Worm (Caenorhabditis elegans) whole organism, L2 larva: Measurements from ENCODE around the gene R05H5.3.
A peak's percentile ranks its signal among the peaks of the same experiment; 100 is the strongest.

Source experiments
- C34F6.9 ChIP-seq: fragments of 150-350 bp; optimal IDR thresholded peaks from 2 replicates; lab custom pipeline; 2014; ENCODE audit warnings: missing biosample characterization, missing genetic modification characterization
- F13H6.1 ChIP-seq: sonication (generic microtip); optimal IDR thresholded peaks from 2 replicates; lab custom pipeline; 2016; ENCODE audit warnings: missing genetic modification characterization, missing compliant biosample characterization
- R02D3.7 ChIP-seq: fragments of 150-350 bp; optimal IDR thresholded peaks from 2 replicates; lab custom pipeline; 2014; ENCODE audit warnings: missing biosample characterization, missing genetic modification characterization
- ZK546.5 ChIP-seq: sonication (generic microtip); optimal IDR thresholded peaks from 2 replicates; lab custom pipeline; 2017; ENCODE audit warnings: missing biosample characterization, missing genetic modification characterization
- alr-1 ChIP-seq: fragments of 150-350 bp; optimal IDR thresholded peaks from 2 replicates; lab custom pipeline; 2014; ENCODE audit warnings: missing biosample characterization, missing genetic modification characterization
- aly-2 ChIP-seq: fragments of 150-350 bp; optimal IDR thresholded peaks from 2 replicates; lab custom pipeline; 2014; ENCODE audit warnings: missing biosample characterization, missing genetic modification characterization
- blmp-1 ChIP-seq: sonication (generic microtip); optimal IDR thresholded peaks from 2 replicates; lab custom pipeline; 2017; ENCODE audit warnings: missing genetic modification characterization, mild to moderate bottlenecking, missing compliant biosample characterization, antibody characterized with exemption, moderate library complexity; ENCODE audit not compliant: insufficient read depth
- ceh-16 ChIP-seq: fragments of 150-350 bp; optimal IDR thresholded peaks from 2 replicates; lab custom pipeline; 2014; ENCODE audit warnings: missing biosample characterization, missing genetic modification characterization
- ceh-82 ChIP-seq: fragments of 150-350 bp; optimal IDR thresholded peaks from 2 replicates; lab custom pipeline; 2014; ENCODE audit warnings: missing biosample characterization, missing genetic modification characterization
- crh-2 ChIP-seq: sonication (generic microtip); optimal IDR thresholded peaks from 2 replicates; lab custom pipeline; 2017; ENCODE audit warnings: missing biosample characterization, missing genetic modification characterization
- dmd-4 ChIP-seq: sonication (generic microtip); optimal IDR thresholded peaks from 2 replicates; lab custom pipeline; 2017; ENCODE audit warnings: missing biosample characterization, missing genetic modification characterization
- egl-27 ChIP-seq: sonication (generic microtip); optimal IDR thresholded peaks from 3 replicates; lab custom pipeline; 2017; ENCODE audit warnings: missing biosample characterization, missing genetic modification reagents, missing genetic modification characterization
- elt-1 ChIP-seq: fragments of 150-350 bp; optimal IDR thresholded peaks from 2 replicates; lab custom pipeline; 2014; ENCODE audit warnings: missing biosample characterization, missing genetic modification characterization
- elt-3 ChIP-seq: sonication (generic microtip); optimal IDR thresholded peaks from 2 replicates; lab custom pipeline; 2017; ENCODE audit warnings: missing biosample characterization, missing genetic modification characterization
- fos-1 ChIP-seq: fragments of 150-350 bp; optimal IDR thresholded peaks from 2 replicates; lab custom pipeline; 2014; ENCODE audit warnings: missing biosample characterization, missing genetic modification characterization
- gmeb-1 ChIP-seq: fragments of 150-350 bp; optimal IDR thresholded peaks from 2 replicates; lab custom pipeline; 2014; ENCODE audit warnings: missing biosample characterization, missing genetic modification characterization
- lin-11 ChIP-seq: fragments of 150-350 bp; sonication (generic microtip); optimal IDR thresholded peaks from 2 replicates; lab custom pipeline; 2014; ENCODE audit warnings: missing biosample characterization, missing genetic modification characterization, inconsistent platforms, mixed read lengths
- lin-13 ChIP-seq: fragments of 150-350 bp; optimal IDR thresholded peaks from 2 replicates; lab custom pipeline; 2014; ENCODE audit warnings: missing biosample characterization, missing genetic modification reagents, missing genetic modification characterization
- lin-39 ChIP-seq: fragments of 150-350 bp; optimal IDR thresholded peaks from 2 replicates; lab custom pipeline; 2014; ENCODE audit warnings: missing biosample characterization, missing genetic modification reagents, missing genetic modification characterization
- lsy-2 ChIP-seq, 2 experiments: fragments of 150-350 bp in 1 of 2; sonication (generic microtip) in 1 of 2; optimal IDR thresholded peaks; 2 replicates each; lab custom pipeline; 2014 to 2017; ENCODE audit warnings: missing biosample characterization in 2 of 2, missing genetic modification characterization in 2 of 2
- mab-5 ChIP-seq: fragments of 150-350 bp; optimal IDR thresholded peaks from 2 replicates; lab custom pipeline; 2014; ENCODE audit warnings: missing biosample characterization, missing genetic modification characterization
- mbf-1 ChIP-seq: sonication (generic microtip); optimal IDR thresholded peaks from 2 replicates; lab custom pipeline; 2017; ENCODE audit warnings: missing biosample characterization, missing genetic modification characterization
- mdl-1 ChIP-seq, 2 experiments: fragments of 150-350 bp in 1 of 2; sonication (generic microtip) in 1 of 2; optimal IDR thresholded peaks; 2 replicates each; lab custom pipeline; 2017; ENCODE audit warnings: missing biosample characterization in 2 of 2, missing genetic modification characterization in 2 of 2
- nhr-11 ChIP-seq: fragments of 150-350 bp; optimal IDR thresholded peaks from 2 replicates; lab custom pipeline; 2014; ENCODE audit warnings: missing biosample characterization, missing genetic modification characterization
- nhr-12 ChIP-seq: fragments of 150-350 bp; optimal IDR thresholded peaks from 2 replicates; lab custom pipeline; 2014; ENCODE audit warnings: missing biosample characterization, missing genetic modification characterization
- nhr-21 ChIP-seq: fragments of 150-350 bp; optimal IDR thresholded peaks from 2 replicates; lab custom pipeline; 2014; ENCODE audit warnings: missing biosample characterization, missing genetic modification characterization
- nhr-23 ChIP-seq: fragments of 150-350 bp; optimal IDR thresholded peaks from 2 replicates; lab custom pipeline; 2014; ENCODE audit warnings: missing biosample characterization, missing genetic modification reagents, missing genetic modification characterization
- nhr-25 ChIP-seq: fragments of 150-350 bp; sonication (generic microtip); optimal IDR thresholded peaks from 3 replicates; lab custom pipeline; 2014; ENCODE audit warnings: missing biosample characterization, missing genetic modification characterization
- nhr-6 ChIP-seq: fragments of 150-350 bp; optimal IDR thresholded peaks from 2 replicates; lab custom pipeline; 2014; ENCODE audit warnings: missing biosample characterization, missing genetic modification characterization
- peb-1 ChIP-seq: fragments of 150-350 bp; optimal IDR thresholded peaks from 2 replicates; lab custom pipeline; 2014; ENCODE audit warnings: missing biosample characterization, missing genetic modification characterization
- sem-4 ChIP-seq: fragments of 150-350 bp; optimal IDR thresholded peaks from 2 replicates; lab custom pipeline; 2014; ENCODE audit warnings: missing biosample characterization, missing genetic modification reagents, missing genetic modification characterization
- sma-3 ChIP-seq: sonication (generic microtip); optimal IDR thresholded peaks from 2 replicates; lab custom pipeline; 2016; ENCODE audit warnings: missing genetic modification reagents, missing genetic modification characterization, missing compliant biosample characterization
- sma-9 ChIP-seq, 2 experiments: fragments of 150-350 bp in 1 of 2; sonication (generic microtip) in 1 of 2; optimal IDR thresholded peaks; 2 replicates each; lab custom pipeline; 2014 to 2016; ENCODE audit warnings: missing genetic modification characterization in 2 of 2, mild to moderate bottlenecking in 1 of 2, missing biosample characterization in 1 of 2, missing compliant biosample characterization in 1 of 2, missing genetic modification reagents in 1 of 2, moderate library complexity in 1 of 2
- snpc-4 ChIP-seq: fragments of 150-350 bp; optimal IDR thresholded peaks from 2 replicates; lab custom pipeline; 2014; ENCODE audit warnings: missing biosample characterization, missing genetic modification characterization
- unc-39 ChIP-seq: fragments of 150-350 bp; optimal IDR thresholded peaks from 2 replicates; lab custom pipeline; 2014; ENCODE audit warnings: missing biosample characterization, missing genetic modification characterization
- unc-55 ChIP-seq: fragments of 150-350 bp; sonication (generic microtip); optimal IDR thresholded peaks from 3 replicates; lab custom pipeline; 2014; ENCODE audit warnings: missing biosample characterization, missing genetic modification reagents, missing genetic modification characterization
- unc-62 ChIP-seq: fragments of 150-350 bp; optimal IDR thresholded peaks from 2 replicates; lab custom pipeline; 2014; ENCODE audit warnings: missing biosample characterization, missing genetic modification reagents, missing genetic modification characterization
- ztf-1 ChIP-seq: fragments of 200-800 bp; sonication (Bioruptor generic); conservative IDR thresholded peaks from 2 replicates; pipeline ENCODE4 v1.3.6; 2022; ENCODE audit warnings: missing genetic modification characterization, missing compliant biosample characterization
- ztf-11 ChIP-seq: sonication (generic microtip); optimal IDR thresholded peaks from 2 replicates; lab custom pipeline; 2017; ENCODE audit warnings: missing biosample characterization, missing genetic modification characterization
- ztf-4 ChIP-seq: fragments of 150-350 bp; optimal IDR thresholded peaks from 2 replicates; lab custom pipeline; 2014; ENCODE audit warnings: missing biosample characterization, missing genetic modification characterization

Gene R05H5.3

ce11 chrII:10192207-10192606 lies 5.2 kb upstream of the R05H5.3 start, which contains the start of gene R05H5.7:
Gene R05H5.7 (plus strand): TSS chrII:10192507.
- TF ChIP-seq nhr-23 (tag; lab: Kevin White, UChicago) (no peak), C34F6.9 (tag; lab: Kevin White, UChicago) (no peak), aly-2 (no peak), alr-1 (tag; lab: Kevin White, UChicago) (no peak), fos-1 (tag; lab: Kevin White, UChicago) (no peak), snpc-4 (tag; lab: Kevin White, UChicago) (no peak)

- TF ChIP-seq peb-1 (no peak), nhr-11 (no peak)
Measured at ce11 chrII:10194605-10195004, 2.8 kb upstream of the R05H5.3 start, which contains the start of gene srb-6. Gene srb-6 (plus strand): TSS chrII:10194905.

- TF ChIP-seq elt-3: no peak
- TF ChIP-seq sem-4: no peak
- TF ChIP-seq nhr-6 (tag; lab: Kevin White, UChicago): no peak
- TF ChIP-seq alr-1 (tag; lab: Kevin White, UChicago): no peak
- TF ChIP-seq nhr-11: no peak
- TF ChIP-seq nhr-12 (tag; lab: Kevin White, UChicago): no peak
- no peak for TF ChIP-seq mbf-1
- TF ChIP-seq dmd-4: no peak
- no peak for TF ChIP-seq unc-62 (GFP tag; lab: Kevin White, UChicago)
Measured at ce11 chrII:10198486-10198885, 1.1 kb downstream of the R05H5.3 start.

- TF ChIP-seq elt-1 (tag; lab: Kevin White, UChicago) (no peak), elt-3 (no peak), F13H6.1 (tag; lab: Kevin White, UChicago) (no peak), sma-3 (GFP tag; lab: Kevin White, UChicago) (no peak), lsy-2 (tag; optimal IDR thresholded peaks at IDR 0.05; lab: Kevin White, UChicago) (no peak), nhr-12 (tag; lab: Kevin White, UChicago) (no peak), blmp-1 (tag; lab: Kevin White, UChicago) (no peak), lin-11 (tag; lab: Kevin White, UChicago) (no peak), ZK546.5 (tag; lab: Kevin White, UChicago) (no peak), ztf-4 (no peak)
Measured at ce11 chrII:10199906-10200305, 2.5 kb downstream of the R05H5.3 start, which contains the start of gene R05H5.4. Gene R05H5.4 (minus strand): TSS chrII:10200006.

ce11 chrII:10200759-10201158 lies 3.3 kb downstream of the R05H5.3 start, which contains the start of gene arv-1:
Gene arv-1 (minus strand): TSS chrII:10200823.
- no peak for TF ChIP-seq nhr-23 (tag; lab: Kevin White, UChicago)
- no peak for TF ChIP-seq ceh-16 (tag; lab: Kevin White, UChicago)
- no peak for TF ChIP-seq egl-27 (tag; lab: Kevin White, UChicago)
- no peak for TF ChIP-seq snpc-4 (tag; lab: Kevin White, UChicago)
- peak; percentile 33 for TF ChIP-seq F13H6.1 (tag; lab: Kevin White, UChicago)
- TF ChIP-seq ztf-1 (GFP tag; lab: Robert Waterston, UW): no peak
- TF ChIP-seq ztf-4: peak; percentile 14
- no peak for TF ChIP-seq ceh-82 (tag; lab: Kevin White, UChicago)
- TF ChIP-seq unc-62 (GFP tag; lab: Kevin White, UChicago): no peak
- peak; percentile 27 for TF ChIP-seq nhr-21 (tag; lab: Kevin White, UChicago)
- TF ChIP-seq nhr-25 (tag; lab: Kevin White, UChicago): peak; percentile 23
- TF ChIP-seq lin-13: peak; percentile 31
- TF ChIP-seq unc-39: no peak
- no peak for TF ChIP-seq ztf-11 (tag; lab: Kevin White, UChicago)
- no peak for TF ChIP-seq mab-5
- no peak for TF ChIP-seq mdl-1 (tag; optimal IDR thresholded peaks at IDR 0.05; lab: Kevin White, UChicago)
- no peak for TF ChIP-seq mbf-1
- peak; percentile 70 for TF ChIP-seq sma-3 (GFP tag; lab: Kevin White, UChicago)
- TF ChIP-seq sma-9 (GFP tag; optimal IDR thresholded peaks at IDR 0.05; lab: Kevin White, UChicago): peak; percentile 72
- TF ChIP-seq sma-9 (tag; optimal IDR thresholded peaks at IDR 0.05; lab: Kevin White, UChicago): no peak
- TF ChIP-seq unc-55 (GFP tag; lab: Kevin White, UChicago): peak; percentile 64
- peak; percentile 56 for TF ChIP-seq crh-2 (tag; lab: Kevin White, UChicago)
- peak; percentile 16 for TF ChIP-seq fos-1 (tag; lab: Kevin White, UChicago)
- no peak for TF ChIP-seq lin-39 (tag; lab: Kevin White, UChicago)
- peak; percentile 79 for TF ChIP-seq R02D3.7 (tag; lab: Kevin White, UChicago)
- peak; percentile 67 for TF ChIP-seq C34F6.9 (tag; lab: Kevin White, UChicago)
- TF ChIP-seq nhr-11: no peak
- TF ChIP-seq blmp-1 (tag; lab: Kevin White, UChicago): no peak
- peak; percentile 33 to 88 for TF ChIP-seq lsy-2 (tag; optimal IDR thresholded peaks at IDR 0.05; lab: Kevin White, UChicago)
- peak; percentile 66 for TF ChIP-seq gmeb-1
